Worm (Caenorhabditis elegans) whole organism, midembryonic: ENCODE results near the gene F20G2.6.

Source experiments
- T22C8.4 ChIP-seq: fragments of 200-800 bp; sonication (Bioruptor generic); IDR thresholded peaks from 2 replicates; pipeline ENCODE4 v1.3.6; 2022; ENCODE audit warnings: missing genetic modification characterization, missing compliant biosample characterization
- cog-1 ChIP-seq: sonication (generic microtip); optimal IDR thresholded peaks from 2 replicates; lab custom pipeline; 2016; ENCODE audit warnings: missing genetic modification characterization, missing compliant biosample characterization
- flt-1 ChIP-seq: fragments of 200-800 bp; sonication (Bioruptor generic); IDR thresholded peaks from 2 replicates; pipeline ENCODE4 v1.3.6; 2022; ENCODE audit warnings: missing genetic modification characterization, missing compliant biosample characterization
- klf-2 ChIP-seq: fragments of 200-800 bp; sonication (Bioruptor generic); conservative IDR thresholded peaks from 2 replicates; pipeline ENCODE4 v1.3.6; 2022; ENCODE audit warnings: missing genetic modification reagents, missing genetic modification characterization, missing compliant biosample characterization
- ztf-23 ChIP-seq: fragments of 200-800 bp; sonication (Bioruptor generic); IDR thresholded peaks from 2 replicates; pipeline ENCODE4 v1.3.6; 2022; ENCODE audit warnings: missing genetic modification reagents, missing genetic modification characterization, missing compliant biosample characterization
- ztf-29 ChIP-seq: fragments of 200-800 bp; sonication (Bioruptor generic); IDR thresholded peaks from 2 replicates; pipeline ENCODE4 v1.3.6; 2022; ENCODE audit warnings: missing genetic modification reagents, missing genetic modification characterization, missing compliant biosample characterization

DNA sequence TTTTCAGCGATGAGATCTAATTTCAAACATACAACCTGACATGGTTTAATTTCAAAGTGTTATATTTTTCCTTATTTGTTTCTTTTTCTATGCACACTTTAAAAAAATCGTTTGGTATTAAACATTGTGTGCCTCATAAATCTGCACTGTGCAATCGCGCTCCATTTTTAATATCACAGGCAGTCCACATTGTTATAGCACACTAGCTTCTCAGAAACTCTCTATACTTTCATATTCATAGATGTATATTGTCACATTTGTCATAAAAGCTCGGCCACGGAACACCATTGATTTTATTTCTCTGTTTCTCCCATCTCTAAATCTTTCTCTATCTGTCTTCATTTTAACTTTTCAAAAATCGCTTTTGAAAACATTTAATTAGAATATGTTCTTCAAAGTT is 5.5 kb upstream of the F20G2.6 start:
- no peak for TF ChIP-seq T22C8.4
- TF ChIP-seq klf-2 (GFP tag; lab: Robert Waterston, UW), result no peak
- no peak for TF ChIP-seq flt-1 (GFP tag; lab: Robert Waterston, UW)
- no peak for TF ChIP-seq ztf-23 (GFP tag; lab: Robert Waterston, UW)
- TF ChIP-seq ztf-29 (GFP tag; lab: Robert Waterston, UW), result no peak
- no peak for TF ChIP-seq cog-1 (tag; lab: Kevin White, UChicago)
